Fruit fly (Drosophila melanogaster): Measurements from ENCODE around the gene Ssb-c31a.
A peak's percentile ranks its signal among the peaks of the same experiment; 100 is the strongest.

The Ssb-c31a gene

DNA sequence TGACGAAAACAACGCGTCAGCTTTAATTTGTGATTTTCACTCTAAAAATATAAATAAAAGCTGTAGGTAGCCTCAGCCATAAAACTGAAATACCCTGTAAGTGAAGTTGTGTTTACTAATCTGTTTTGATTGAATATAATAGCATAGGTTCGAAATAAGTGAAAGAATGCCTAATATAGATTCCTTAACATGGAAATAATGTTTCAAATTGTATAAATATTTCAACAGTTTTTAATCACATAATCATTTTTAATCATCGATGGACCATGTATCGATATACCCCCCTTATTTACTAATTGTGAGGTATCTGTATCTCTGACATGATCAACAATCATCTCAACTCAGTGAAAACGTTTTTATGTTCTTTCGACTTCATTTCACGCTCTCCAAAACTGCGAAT, 44.3 kb downstream of the Ssb-c31a start (continued):
- no peak for TF ChIP-seq CG4854 (GFP tag; optimal IDR thresholded peaks at IDR 0.05)
- peak; percentile 44 for TF ChIP-seq Med (GFP tag)
- TF ChIP-seq CG17328 (GFP tag; IDR thresholded peaks at IDR 0.05): 0 out of 2 replicates have a peak, but pooled peaks have one; percentile 8
- TF ChIP-seq bsh (GFP tag; optimal IDR thresholded peaks at IDR 0.05): no peak
- TF ChIP-seq ems (GFP tag; optimal IDR thresholded peaks at IDR 0.05): no peak
- no peak for TF ChIP-seq CG4424 (GFP tag; optimal IDR thresholded peaks at IDR 0.05)
- no peak for TF ChIP-seq CG1647 (GFP tag; optimal IDR thresholded peaks at IDR 0.05)
- TF ChIP-seq CG12744 (GFP tag; optimal IDR thresholded peaks at IDR 0.05): no peak
- TF ChIP-seq CG11696 (GFP tag; IDR thresholded peaks at IDR 0.05): peak; percentile 32; the same call in 1 of the 2 replicates
- 0 out of 2 replicates have a peak, but pooled peaks have one; percentile 5 for TF ChIP-seq CG14014 (GFP tag; IDR thresholded peaks at IDR 0.05)
- TF ChIP-seq Rfx (GFP tag; IDR thresholded peaks at IDR 0.05): peak; percentile 41; the same call in 1 of the 2 replicates
- no peak for TF ChIP-seq crp (GFP tag; optimal IDR thresholded peaks at IDR 0.05)
- TF ChIP-seq lmd (GFP tag; IDR thresholded peaks at IDR 0.05): peak; percentile 51; the same call in 1 of the 2 replicates
- TF ChIP-seq HHEX (GFP tag; optimal IDR thresholded peaks at IDR 0.05): no peak
- peak; percentile 72 for TF ChIP-seq CG32532 (GFP tag; IDR thresholded peaks at IDR 0.05)
- TF ChIP-seq Oli (tag; optimal IDR thresholded peaks at IDR 0.05): peak; percentile 18
- no peak for TF ChIP-seq Asciz (GFP tag; optimal IDR thresholded peaks at IDR 0.05)
- no peak for TF ChIP-seq fru (optimal IDR thresholded peaks at IDR 0.05)
- peak; percentile 33; the same call in 1 of the 3 replicates for TF ChIP-seq zfh1 (GFP tag; IDR thresholded peaks at IDR 0.05)
- no peak for TF ChIP-seq CG8944 (GFP tag; optimal IDR thresholded peaks at IDR 0.05)
- no peak for TF ChIP-seq CG8765 (GFP tag; IDR thresholded peaks at IDR 0.05)
- TF ChIP-seq MBD-R2 (GFP tag; IDR thresholded peaks at IDR 0.05): no peak
- TF ChIP-seq Dek (tag; optimal IDR thresholded peaks at IDR 0.05): no peak
- 0 out of 2 replicates have a peak, but pooled peaks have one; percentile 12 for TF ChIP-seq stc (GFP tag; IDR thresholded peaks at IDR 0.05)
- TF ChIP-seq pan (optimal IDR thresholded peaks at IDR 0.05): no peak
- TF ChIP-seq pan (GFP tag; optimal IDR thresholded peaks at IDR 0.05 in 1 of 2, IDR thresholded peaks at IDR 0.05 in 1 of 2): peak in 1 of 2 experiments; percentile 41
- no peak for TF ChIP-seq Atf3 (GFP tag; optimal IDR thresholded peaks at IDR 0.05)
- no peak for TF ChIP-seq CG12219 (GFP tag; optimal IDR thresholded peaks at IDR 0.05)
- TF ChIP-seq NFAT (GFP tag; IDR thresholded peaks at IDR 0.05): no peak
- TF ChIP-seq eve (GFP tag; optimal IDR thresholded peaks at IDR 0.05): no peak
- TF ChIP-seq phol (tag; optimal IDR thresholded peaks at IDR 0.05): no peak
- TF ChIP-seq CG4360 (GFP tag; IDR thresholded peaks at IDR 0.05): no peak
- TF ChIP-seq stwl (tag; optimal IDR thresholded peaks at IDR 0.05): no peak
- no peak for TF ChIP-seq CG10979 (tag; optimal IDR thresholded peaks at IDR 0.05)
- TF ChIP-seq CG5180 (GFP tag; optimal IDR thresholded peaks at IDR 0.05): no peak
- peak; percentile 23 for TF ChIP-seq vvl (GFP tag; IDR thresholded peaks at IDR 0.05)
- no peak for TF ChIP-seq bbx (GFP tag; IDR thresholded peaks at IDR 0.05; ENCODE audit: partially characterized antibody)
- no peak for TF ChIP-seq jing (GFP tag; optimal IDR thresholded peaks at IDR 0.05)
- TF ChIP-seq Hr51 (GFP tag; optimal IDR thresholded peaks at IDR 0.05): no peak
- no peak for TF ChIP-seq scrt (GFP tag; optimal IDR thresholded peaks at IDR 0.05)
- TF ChIP-seq da (GFP tag; optimal IDR thresholded peaks at IDR 0.05): no peak

All from whole organism, embryonic.